Fruit fly (Drosophila melanogaster) ovary, adult (tissue): ENCODE data around the gene obst-H.

Source experiments
- CG17801 ChIP-seq: fragments of 200-800 bp; optimal IDR thresholded peaks from 2 replicates; lab custom pipeline; 2019; ENCODE audit warnings: missing biosample characterization, mild to moderate bottlenecking, missing genetic modification characterization, moderate library complexity; ENCODE audit not compliant: partially characterized antibody

The obst-H gene

DNA sequence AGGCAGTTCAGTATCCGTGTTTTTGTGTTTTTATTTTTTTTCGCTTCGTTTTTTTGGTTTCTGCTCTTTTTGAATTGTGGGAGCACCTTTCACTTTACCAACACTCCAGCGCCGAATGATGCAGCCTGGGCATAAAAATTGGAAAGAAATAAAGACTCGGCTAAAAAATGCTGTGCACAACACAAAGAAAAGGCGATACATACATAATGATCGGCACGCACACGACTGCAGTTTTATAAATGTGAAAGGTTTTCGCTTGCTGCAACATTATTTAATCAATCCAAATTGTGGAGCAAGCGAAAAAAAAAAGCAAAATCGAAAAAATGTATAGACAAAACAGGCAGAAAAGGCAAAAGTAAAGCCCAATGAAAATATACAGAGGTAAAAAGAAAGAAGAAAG lies 14.0 kb upstream of the obst-H start:
- TF ChIP-seq CG17801 = peak; percentile 21

DNA sequence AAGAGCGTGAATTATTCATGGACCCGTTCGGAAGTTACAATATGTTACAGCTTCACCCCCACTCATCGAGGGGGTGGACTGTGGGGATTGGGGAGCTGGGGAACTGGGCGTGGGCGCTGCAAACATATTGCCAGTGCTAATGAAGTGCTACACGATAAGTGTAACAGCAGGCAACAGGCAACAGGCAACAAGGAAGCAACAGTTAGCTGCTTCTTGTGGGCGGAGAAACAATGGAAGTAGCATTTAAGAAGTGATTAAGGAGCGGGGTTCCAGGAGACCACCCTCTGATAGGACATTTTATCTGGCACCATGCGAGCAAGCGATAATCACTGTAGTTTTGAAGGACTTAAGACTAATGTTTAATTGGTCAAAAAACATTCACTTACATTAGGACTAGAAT lies 12.2 kb upstream of the obst-H start:
- TF ChIP-seq CG17801 = no peak

DNA sequence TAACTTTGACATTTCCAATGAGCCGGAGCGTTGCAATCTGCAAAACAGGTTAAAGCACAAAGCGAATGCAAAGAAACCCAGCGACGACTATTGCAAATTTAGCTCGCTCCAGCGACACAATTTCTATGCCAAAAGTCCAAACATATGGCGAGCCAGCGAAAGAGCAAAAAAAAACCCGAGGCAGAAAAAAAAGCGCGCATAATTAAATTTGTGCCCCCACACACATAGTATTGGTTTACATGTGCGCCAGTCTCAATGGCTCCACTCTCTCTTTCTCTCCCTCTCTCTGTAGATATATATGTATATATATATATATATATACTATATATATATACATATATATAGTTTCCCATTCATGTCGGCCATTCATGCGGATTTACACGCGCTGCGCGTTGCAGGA lies 11.6 kb upstream of the obst-H start:
- no peak for TF ChIP-seq CG17801

DNA sequence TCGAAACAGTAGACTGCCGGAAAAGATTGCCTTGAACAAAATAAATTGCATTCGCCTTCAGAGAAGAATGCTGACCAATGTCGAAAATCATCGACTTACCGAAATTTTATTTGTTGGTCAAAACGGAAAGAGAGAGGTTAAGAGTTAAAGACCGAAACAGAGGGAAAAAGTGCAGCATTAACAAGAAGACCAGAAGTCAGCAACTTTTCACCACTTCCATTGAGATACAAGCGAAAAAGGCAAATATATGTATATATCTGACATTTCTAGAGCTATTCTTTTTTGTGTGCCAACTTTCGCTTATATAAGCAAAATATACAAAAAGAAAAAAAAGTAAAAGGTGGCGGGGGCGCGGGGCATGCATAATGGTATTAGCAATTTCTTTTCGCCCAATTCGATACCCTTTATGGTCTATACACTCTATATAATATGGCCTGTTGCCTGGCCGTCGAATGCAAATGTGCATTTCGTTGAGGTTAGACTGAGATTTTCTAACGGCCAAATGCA lies 10.9 kb upstream of the obst-H start:
- peak; percentile 17 for TF ChIP-seq CG17801

DNA sequence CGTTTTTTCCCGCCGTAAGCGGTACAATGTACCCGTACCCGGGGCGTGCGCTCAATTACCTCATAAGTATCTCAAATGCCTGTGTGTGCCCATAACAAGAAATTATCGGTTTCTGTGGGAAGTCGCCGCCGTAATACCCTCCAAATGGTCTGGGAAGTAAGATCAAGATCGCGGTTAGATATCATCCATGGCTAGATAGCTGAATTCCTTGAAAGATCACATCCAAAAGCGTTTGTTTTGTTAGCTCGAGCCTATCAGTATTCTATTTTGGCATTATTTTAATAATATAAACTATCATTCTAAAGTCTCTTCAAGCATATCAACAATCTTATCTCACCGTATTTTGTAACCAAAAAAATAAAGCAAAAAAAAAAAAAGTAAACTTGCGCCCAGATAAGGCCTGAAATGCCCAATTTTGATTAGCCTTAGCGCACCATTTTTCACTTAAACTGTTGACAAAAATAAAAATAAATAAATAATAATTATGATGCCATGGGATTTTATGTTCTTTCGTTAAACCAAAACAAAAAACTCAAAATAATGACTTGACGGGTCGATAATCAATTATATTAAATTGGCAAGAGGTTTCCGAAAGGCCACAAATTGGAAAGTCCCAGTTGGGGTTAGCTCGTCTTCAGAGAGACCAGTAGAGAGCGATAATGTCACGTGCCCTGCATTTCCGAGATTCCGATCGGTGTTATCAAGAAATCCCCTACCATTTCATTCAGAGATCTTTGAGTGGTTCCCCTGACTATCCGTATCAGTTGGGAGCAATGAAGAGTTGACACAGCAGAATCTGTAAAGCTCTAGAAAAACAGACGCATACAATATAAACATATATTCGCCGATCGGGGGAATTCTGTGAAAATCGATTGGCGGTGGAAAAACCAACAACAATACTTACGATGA lies 9.8 kb upstream of the obst-H start:
- no peak for TF ChIP-seq CG17801

DNA sequence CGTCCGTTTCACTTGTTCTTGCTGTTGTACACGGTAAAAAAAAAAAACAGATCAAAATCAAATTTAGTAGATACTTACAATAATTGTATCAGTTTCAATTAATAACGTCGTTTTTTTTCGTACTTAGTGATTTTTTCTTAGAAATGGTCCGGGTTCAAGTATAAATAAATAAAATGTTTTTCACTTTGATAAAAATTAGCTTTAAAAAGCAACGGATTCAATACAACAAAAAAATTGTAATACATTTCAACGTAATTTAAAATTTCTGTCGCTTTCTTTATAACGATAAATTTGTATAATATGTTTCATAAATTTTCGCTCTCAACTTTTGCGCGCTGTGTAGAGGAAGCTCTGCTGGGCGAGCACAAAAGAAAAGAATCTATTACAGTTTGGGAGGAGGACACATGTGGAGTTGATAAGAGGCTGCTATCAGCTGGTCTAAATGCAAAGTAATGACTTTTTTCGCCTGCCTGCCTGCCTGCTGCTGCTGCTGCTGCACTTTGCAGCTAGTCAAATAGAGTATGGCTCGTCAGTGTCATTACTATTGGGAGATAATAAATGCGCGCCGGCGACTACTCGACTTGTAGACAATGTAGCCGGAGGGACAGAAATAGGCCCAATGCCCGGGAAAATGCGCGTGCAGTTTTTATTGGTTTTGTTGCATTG lies 9.0 kb upstream of the obst-H start:
- TF ChIP-seq CG17801 = no peak

DNA sequence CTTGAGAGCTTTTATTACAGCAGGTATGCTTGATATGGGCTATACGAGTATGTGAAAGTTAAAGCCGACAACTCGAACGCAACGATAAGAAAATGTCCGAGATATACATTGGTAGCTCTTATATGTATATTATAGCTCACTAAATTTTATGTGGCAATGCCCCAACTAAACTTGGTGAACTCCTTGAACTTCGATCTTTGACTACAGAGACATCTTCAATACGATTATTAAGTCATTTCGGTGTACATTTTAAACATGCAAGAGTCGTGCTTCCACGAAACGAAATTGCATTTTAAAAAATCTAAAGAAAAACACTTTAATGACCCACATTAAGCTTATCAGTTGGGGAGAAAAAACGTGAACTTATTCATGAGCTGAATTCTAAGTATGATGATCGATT lies 7.5 kb upstream of the obst-H start:
- no peak for TF ChIP-seq CG17801

DNA sequence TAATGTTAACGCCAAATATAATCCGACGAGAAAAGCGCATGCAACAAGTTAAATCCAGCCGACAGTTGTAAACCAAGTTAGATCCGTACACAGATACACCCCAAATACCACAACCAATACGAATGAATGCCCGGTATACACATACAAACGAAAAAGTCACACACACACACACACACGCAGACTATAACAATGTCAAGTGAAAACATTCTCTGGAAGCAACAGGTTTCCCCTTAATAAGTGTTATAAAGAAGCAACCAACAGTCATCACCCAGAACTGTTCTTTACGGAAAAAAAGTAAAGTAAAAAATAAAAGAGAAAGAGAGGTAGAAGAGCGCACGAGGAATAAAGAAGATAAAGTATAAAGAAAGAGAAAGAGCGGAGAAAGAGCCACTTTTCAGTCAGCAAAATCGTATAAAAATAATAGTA lies 6.8 kb upstream of the obst-H start:
- no peak for TF ChIP-seq CG17801

DNA sequence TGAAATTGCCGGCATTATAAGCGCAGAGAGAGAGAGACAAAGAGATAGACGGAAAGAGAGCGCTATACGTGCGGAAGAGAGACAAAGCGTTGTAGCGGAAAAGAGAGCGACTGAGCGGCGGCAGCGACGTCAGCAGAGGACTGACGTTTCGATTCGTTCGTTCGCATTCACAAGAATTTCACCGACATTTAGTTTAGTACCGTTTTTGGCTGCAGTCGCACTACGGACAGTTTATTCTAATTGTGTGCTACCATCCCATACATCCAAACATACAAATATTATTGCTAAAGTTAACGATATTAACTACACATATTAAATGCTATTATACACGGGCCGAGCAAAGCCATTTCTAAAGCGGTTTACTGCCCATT lies 6.2 kb upstream of the obst-H start, which contains the start of gene CrebA:
Gene CrebA (plus strand): TSS at position 168 of the 371 bp plus-strand sequence.
- peak; percentile 1 for TF ChIP-seq CG17801

DNA sequence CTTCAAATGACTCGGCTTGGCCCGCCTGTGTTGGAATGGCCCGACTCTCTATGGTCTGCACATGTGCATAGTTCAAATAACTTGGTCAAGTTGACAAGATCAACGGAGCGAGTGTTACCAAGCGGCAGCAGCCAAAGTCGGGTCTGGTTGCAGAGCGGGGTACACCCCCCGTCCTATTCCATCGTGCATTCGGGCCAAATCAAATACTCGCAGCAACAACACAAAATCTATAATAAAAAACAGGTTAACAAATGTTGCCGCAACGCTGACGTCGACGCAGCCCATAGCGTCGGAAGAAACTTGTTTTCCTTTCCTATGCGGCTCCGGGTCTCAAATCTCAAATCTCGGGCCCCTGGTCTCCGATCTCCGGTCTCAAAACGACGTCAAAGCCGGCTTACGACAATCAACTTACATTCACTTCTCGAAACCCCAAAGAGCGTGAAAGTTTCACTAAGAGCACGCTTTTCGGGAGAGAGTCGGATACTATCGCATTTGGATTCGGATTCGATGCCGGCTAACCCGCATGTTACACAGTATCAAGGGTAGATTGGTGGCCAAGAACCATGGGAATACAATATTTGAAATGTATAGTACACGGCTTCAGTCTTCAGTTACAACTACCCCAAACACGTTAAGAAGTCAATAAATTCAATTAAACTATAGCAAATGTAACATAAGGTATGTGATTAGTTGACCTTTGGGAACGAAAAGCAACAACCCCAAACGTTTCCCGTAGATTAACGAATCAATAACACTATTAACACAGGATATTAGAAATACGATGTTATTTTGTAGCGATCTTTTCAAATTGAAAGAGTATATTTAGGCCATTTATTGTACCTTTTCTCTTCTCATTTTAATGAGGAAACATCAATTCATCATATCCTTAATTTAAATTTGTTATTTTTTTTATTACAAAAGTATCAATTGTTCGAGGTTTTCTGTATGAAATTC lies 5.5 kb upstream of the obst-H start:
- no peak for TF ChIP-seq CG17801

DNA sequence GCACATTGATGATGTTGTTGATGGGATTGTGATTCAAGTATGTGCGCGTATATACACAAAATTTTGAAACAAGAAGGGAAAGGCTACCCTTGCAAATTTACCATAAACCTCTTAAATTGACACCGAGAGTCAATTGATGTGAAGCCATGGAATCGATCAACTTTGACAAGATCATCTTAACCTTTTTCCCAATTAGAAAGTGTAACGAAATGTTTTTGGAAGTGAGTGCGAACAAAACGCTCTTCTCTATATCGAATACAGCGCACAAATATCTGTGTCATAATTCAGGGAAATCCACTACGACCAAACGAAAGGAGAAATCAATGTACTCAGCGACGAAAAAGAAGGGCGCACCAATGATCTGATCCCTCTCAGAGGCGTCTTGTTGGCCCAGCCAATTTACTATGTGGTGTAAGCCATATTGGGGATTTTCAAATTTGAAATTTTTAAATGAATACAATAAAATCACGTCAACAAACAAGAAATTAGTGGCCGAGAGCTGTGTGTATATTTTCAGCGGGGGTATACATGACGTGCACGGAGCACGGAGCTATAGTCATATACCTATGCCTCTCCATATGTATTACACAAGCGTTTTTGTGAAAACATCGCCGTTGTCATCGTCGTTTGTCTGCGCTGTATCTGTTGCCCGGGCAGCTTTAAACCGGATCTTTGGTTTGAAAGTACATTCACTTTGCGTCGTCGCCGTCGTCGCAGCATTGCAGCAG lies 4.5 kb upstream of the obst-H start:
- TF ChIP-seq CG17801 = no peak

DNA sequence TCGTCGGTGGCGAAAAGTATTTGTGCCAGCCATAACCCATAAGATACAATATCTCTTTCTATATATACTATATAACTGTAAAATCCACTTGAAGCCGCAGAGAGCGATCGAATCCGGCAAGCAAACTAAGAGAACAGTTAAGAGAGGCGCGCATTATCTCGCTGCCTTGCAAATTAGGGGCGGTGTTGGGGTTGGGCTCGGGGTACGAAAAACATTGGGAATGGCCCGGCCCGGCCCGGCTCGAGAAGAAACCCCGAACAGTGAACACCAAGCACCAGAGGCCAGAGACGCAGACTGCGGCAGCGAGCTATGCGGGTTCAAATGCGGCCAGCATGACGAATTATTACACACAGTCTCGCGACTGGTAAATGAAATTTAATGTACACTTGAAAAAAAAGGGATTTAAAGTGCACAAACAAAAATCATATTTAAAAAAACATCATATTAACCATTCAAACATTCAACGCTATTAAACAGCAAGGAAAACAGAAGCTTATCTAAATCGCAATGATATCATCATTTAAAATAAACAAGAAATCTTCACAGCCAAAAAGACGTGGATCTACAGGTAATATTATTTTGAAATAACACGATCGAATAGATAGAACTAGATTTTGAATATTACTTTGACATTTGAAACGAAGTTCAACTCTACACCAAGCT lies 3.5 kb upstream of the obst-H start:
- TF ChIP-seq CG17801 = no peak

DNA sequence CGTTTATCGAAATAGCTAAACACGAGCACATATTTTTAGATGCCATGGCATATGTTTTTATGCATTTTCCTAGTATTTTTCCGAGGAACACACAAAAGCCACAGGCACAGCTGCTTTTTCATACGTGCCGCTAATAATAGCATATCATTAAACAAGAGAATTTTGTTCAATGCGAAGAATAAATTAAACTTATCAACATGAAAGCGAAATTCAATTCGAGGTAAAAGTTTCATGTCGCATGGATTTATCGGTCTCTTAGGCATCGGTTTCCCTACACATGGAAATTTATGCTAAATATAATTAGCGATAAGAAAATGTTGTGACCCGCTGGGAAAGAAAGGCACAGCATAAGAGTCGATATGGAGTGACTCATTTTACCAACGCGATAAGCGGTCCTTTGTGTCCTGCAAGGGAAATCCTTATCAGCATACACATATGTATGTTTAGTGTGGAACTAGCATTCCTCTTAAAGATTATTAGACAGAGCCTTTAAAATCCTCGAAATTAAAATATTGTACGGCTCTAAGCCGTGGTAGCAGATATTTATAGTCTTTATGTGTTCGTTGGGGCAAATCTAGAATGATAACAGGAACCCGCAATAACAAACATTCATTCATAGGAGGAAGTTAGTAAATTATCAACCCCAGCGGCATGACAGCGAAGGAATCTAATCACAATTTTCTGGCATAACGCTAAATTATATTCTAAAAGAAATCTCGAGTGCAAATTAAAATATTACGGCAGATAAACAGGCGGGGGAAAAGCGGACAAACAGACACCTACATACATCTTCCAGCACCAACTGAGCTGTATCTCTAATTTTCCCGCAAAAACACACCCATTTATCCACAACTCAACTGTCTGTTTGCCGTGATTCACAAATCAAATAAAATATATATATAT lies 2.6 kb upstream of the obst-H start, which contains the start of gene CG43248:
Gene CG43248 (minus strand): TSS at position 51 of the 903 bp plus-strand sequence.
- TF ChIP-seq CG17801 = no peak

DNA sequence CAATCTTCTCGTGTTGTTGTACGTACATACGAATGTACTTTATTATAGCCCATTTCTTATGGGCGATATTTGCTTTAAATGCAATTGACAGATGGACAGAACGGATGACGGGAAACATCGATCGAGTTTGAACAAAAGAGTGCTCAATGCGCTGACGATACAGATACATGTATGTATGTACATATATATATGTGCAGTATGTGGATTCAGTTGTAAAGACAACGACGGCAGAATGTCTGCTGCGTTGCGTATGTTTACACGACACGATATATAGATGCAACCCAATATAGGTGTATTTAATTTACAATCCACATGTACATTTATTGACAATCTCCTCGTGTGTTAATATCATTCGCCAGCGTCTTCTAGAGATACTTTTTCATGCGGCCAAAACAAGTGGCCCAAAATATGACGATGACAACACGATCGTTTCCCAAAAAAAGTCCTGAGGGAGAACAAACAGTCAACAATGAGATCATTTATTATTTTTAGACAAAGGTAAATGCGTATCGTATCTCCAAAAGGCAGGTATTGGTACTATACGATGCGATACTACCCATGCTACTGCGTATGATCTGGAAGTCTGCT lies 1.7 kb upstream of the obst-H start:
- no peak for TF ChIP-seq CG17801
